Worm (Caenorhabditis elegans) whole organism, L4/young adult: Measurements from ENCODE around the gene F53A2.1.

ENCODE experiments used
- W03F9.2 ChIP-seq: fragments of 150-350 bp; optimal IDR thresholded peaks from 2 replicates; lab custom pipeline; 2014; ENCODE audit warnings: missing biosample characterization, missing genetic modification characterization
- dao-5 ChIP-seq: sonication (generic microtip); optimal IDR thresholded peaks from 2 replicates; lab custom pipeline; 2016; ENCODE audit warnings: missing genotype, missing genetic modification characterization, moderate library complexity, missing compliant biosample characterization

DNA sequence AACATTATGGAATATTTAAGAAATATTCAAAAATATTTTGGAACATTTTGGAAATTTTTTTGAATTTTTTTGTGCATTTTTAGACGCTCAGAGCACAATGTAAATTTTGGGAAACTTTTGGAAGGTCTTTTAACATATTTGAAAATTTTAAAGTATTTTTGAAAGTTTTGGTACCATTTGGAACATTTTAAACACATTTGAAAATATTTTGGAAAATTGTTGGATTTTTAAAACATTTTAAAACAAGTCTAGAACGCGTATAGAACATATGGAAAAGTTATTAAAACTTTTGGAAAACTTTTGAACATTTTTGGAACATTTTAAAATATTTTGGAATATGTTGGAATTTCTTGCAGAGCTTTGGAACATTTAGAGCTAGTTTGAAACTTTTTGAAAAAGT is 9.1 kb upstream of the F53A2.1 start, which contains the start of gene sdz-20:
- TF ChIP-seq dao-5 = no peak
- TF ChIP-seq W03F9.2 (tag; lab: Kevin White, UChicago) = no peak
